Worm (Caenorhabditis elegans) whole organism, early embryonic: Measurements from ENCODE around the gene zzz-1.

Experiments used
- B0310.2 ChIP-seq: sonication (generic microtip); optimal IDR thresholded peaks from 2 replicates; lab custom pipeline; 2016; ENCODE audit warnings: mild to moderate bottlenecking, missing genetic modification characterization, missing compliant biosample characterization
- F13C5.2 ChIP-seq: sonication (generic microtip); optimal IDR thresholded peaks from 2 replicates; lab custom pipeline; 2017; ENCODE audit warnings: mild to moderate bottlenecking, missing genetic modification characterization, inconsistent platforms, missing compliant biosample characterization
- aly-1 ChIP-seq: sonication (generic microtip); optimal IDR thresholded peaks from 2 replicates; lab custom pipeline; 2016; ENCODE audit warnings: missing genetic modification characterization, missing compliant biosample characterization
- ama-1 ChIP-seq: fragments of 150-350 bp; optimal IDR thresholded peaks from 2 replicates; lab custom pipeline; 2014
- ceh-13 ChIP-seq: fragments of 200-800 bp; sonication (Bioruptor generic); optimal IDR thresholded peaks from 2 replicates; lab custom pipeline; 2018; ENCODE audit warnings: mild to moderate bottlenecking, missing genetic modification characterization, missing compliant biosample characterization
- ceh-36 ChIP-seq: sonication (generic microtip); optimal IDR thresholded peaks from 2 replicates; lab custom pipeline; 2016; ENCODE audit warnings: missing genetic modification characterization, inconsistent platforms, missing compliant biosample characterization
- ets-7 ChIP-seq: sonication (generic microtip); optimal IDR thresholded peaks from 2 replicates; lab custom pipeline; 2016; ENCODE audit warnings: missing genotype, missing genetic modification characterization, missing compliant biosample characterization
- hmbx-1 ChIP-seq: sonication (generic microtip); optimal IDR thresholded peaks from 2 replicates; lab custom pipeline; 2016; ENCODE audit warnings: mild to moderate bottlenecking, missing genetic modification characterization, missing compliant biosample characterization
- hnd-1 ChIP-seq: sonication (generic microtip); optimal IDR thresholded peaks from 2 replicates; lab custom pipeline; 2016; ENCODE audit warnings: missing genetic modification characterization, missing compliant biosample characterization
- pes-1 ChIP-seq: fragments of 200-800 bp; sonication (Bioruptor generic); IDR thresholded peaks from 2 replicates; pipeline ENCODE4 v1.3.6; 2022; ENCODE audit warnings: missing genetic modification reagents, missing genetic modification characterization, missing compliant biosample characterization
- scrt-1 ChIP-seq: fragments of 200-800 bp; sonication (Bioruptor generic); IDR thresholded peaks from 2 replicates; pipeline ENCODE4 v1.3.6; 2022; ENCODE audit warnings: missing genetic modification characterization, missing compliant biosample characterization
- sea-1 ChIP-seq: fragments of 200-800 bp; sonication (Bioruptor generic); conservative IDR thresholded peaks from 2 replicates; pipeline ENCODE4 v1.3.6; 2022; ENCODE audit warnings: missing genetic modification characterization, missing compliant biosample characterization
- tbx-37 ChIP-seq: fragments of 200-800 bp; sonication (Bioruptor generic); conservative IDR thresholded peaks from 2 replicates; pipeline ENCODE4 v1.3.6; 2022; ENCODE audit warnings: missing genetic modification reagents, missing genetic modification characterization, missing compliant biosample characterization
- tra-4 ChIP-seq: sonication (generic microtip); optimal IDR thresholded peaks from 2 replicates; lab custom pipeline; 2017; ENCODE audit warnings: missing genetic modification characterization, missing compliant biosample characterization

Gene zzz-1

DNA sequence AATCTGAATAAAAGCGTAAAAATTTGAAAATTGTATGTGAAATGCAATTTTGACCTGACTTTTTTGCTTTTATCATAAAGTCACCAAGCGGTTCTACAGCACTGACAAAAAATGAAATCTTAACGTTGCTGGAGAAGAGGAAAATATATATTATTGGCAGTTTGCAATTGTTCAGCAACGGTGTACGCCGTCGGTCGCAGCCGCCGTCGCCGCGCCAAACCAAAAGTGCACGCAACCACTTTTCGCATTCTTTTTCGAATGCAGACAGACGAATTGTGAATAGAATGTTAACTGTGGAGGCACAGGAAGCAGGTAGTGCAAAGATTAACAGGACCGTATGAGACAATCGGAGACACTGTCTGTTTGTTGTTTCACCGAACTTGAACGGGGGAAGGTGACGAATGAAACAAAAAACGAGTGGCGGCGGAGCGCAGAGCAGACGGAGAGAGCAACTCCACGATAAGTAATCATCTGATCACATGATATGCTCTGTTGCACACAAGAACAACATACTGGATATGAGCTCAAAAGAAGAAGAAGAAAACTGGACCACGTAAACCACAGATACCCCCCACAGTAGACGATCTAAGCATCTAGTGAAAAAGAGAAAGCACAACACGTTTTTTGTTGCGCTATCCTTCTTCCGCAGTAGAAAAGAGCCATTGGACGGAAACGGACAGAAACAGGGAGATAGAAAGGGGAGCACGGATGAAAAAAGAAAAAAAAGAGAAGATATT lies 51.9 kb downstream of the zzz-1 start:
- TF ChIP-seq ama-1 (lab: Kevin White, UChicago): no peak
- no peak for TF ChIP-seq aly-1
- no peak for TF ChIP-seq B0310.2
- no peak for TF ChIP-seq F13C5.2
- no peak for TF ChIP-seq pes-1 (GFP tag; lab: Robert Waterston, UW)
- TF ChIP-seq tbx-37 (GFP tag; lab: Robert Waterston, UW): no peak
- no peak for TF ChIP-seq hmbx-1 (tag; lab: Kevin White, UChicago)
- no peak for TF ChIP-seq scrt-1 (GFP tag; lab: Robert Waterston, UW)
- TF ChIP-seq ets-7: no peak
- no peak for TF ChIP-seq ceh-13 (GFP tag; lab: Kevin White, UChicago)
- no peak for TF ChIP-seq sea-1 (GFP tag; lab: Robert Waterston, UW)
- TF ChIP-seq tra-4 (tag; lab: Kevin White, UChicago): no peak
- TF ChIP-seq ceh-36: no peak
- no peak for TF ChIP-seq hnd-1 (tag; lab: Kevin White, UChicago)
